Worm (Caenorhabditis elegans): ENCODE data around the gene nhr-282.
"Not testable (repeated sequence)": the region's sequence is repeated elsewhere in the genome, so short reads cannot be mapped to it uniquely, and the experiment has no call there.

- TF ChIP-seq ama-1 (optimal IDR thresholded peaks at IDR 0.05); sea-1 (GFP tag; conservative IDR thresholded peaks at IDR 0.05): not testable (repeated sequence)
Measured at ce11 chrV:15803748-15804147, 8.3 kb upstream of the nhr-282 start, which contains the start of gene T26E4.18.
